Worm (Caenorhabditis elegans): Measurements from ENCODE around the gene Y69A2AR.28.

DNA sequence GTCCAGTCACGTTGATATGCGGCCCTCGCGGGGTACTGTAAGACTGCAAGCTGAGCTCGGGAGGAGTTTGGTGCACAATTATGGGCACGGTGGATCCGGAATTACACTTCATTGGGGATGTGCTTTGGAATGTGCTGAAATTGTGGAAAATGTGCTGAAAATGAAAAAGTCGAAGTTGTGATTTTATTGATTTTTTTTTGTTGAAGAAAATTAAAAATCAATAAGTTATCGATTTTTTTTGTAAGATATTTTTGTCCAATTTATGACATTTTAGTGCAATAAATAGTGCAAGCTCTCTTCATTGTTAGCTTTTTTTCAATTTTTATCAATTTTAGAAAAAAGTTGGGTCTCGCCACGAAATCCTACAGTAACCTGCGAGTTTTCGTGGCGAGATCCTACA lies 4.0 kb upstream of the Y69A2AR.28 start:
- TF ChIP-seq mdl-1 (tag; optimal IDR thresholded peaks at IDR 0.05), result no peak
- TF ChIP-seq ztf-11 (tag; optimal IDR thresholded peaks at IDR 0.05), result no peak
- TF ChIP-seq Y105C5A.15 (GFP tag; IDR thresholded peaks at IDR 0.05), result no peak
- TF ChIP-seq Y75B8A.6 (GFP tag; IDR thresholded peaks at IDR 0.05), result no peak
- TF ChIP-seq spr-1 (tag; optimal IDR thresholded peaks at IDR 0.05), result no peak
- TF ChIP-seq fkh-10 (GFP tag; optimal IDR thresholded peaks at IDR 0.05), result no peak
- TF ChIP-seq snpc-4 (tag; optimal IDR thresholded peaks at IDR 0.05), result no peak
- TF ChIP-seq attf-4 (tag; optimal IDR thresholded peaks at IDR 0.05), result no peak
- no peak for TF ChIP-seq aly-2 (tag; optimal IDR thresholded peaks at IDR 0.05)
- no peak for TF ChIP-seq fos-1 (tag; optimal IDR thresholded peaks at IDR 0.05)
- no peak for TF ChIP-seq sdz-12 (GFP tag; optimal IDR thresholded peaks at IDR 0.05)
- TF ChIP-seq lin-15B (tag; optimal IDR thresholded peaks at IDR 0.05), result no peak
- no peak for TF ChIP-seq ceh-44 (GFP tag; IDR thresholded peaks at IDR 0.05)
- TF ChIP-seq hlh-30 (tag; optimal IDR thresholded peaks at IDR 0.05; ENCODE audit: insufficient read depth), result no peak
